Fruit fly (Drosophila melanogaster) whole organism, pupa: ENCODE measurements around the gene CG32301.

Source experiments
- CG12605 ChIP-seq: fragments of 200-800 bp; sonication (Bioruptor generic); IDR thresholded peaks from 2 replicates; pipeline ENCODE4 v1.3.6; 2022; ENCODE audit warnings: missing biosample characterization, missing genetic modification characterization
- CG14655 ChIP-seq: fragments of 200-800 bp; sonication (Bioruptor generic); optimal IDR thresholded peaks from 3 replicates; lab custom pipeline; 2017; ENCODE audit warnings: mild to moderate bottlenecking, missing biosample characterization, missing genetic modification reagents, missing genetic modification characterization
- CG32121 ChIP-seq: fragments of 200-800 bp; sonication (Bioruptor generic); IDR thresholded peaks from 2 replicates; pipeline ENCODE4 v1.3.6; 2022; ENCODE audit warnings: missing biosample characterization, missing genetic modification characterization
- CG8301 ChIP-seq: fragments of 200-800 bp; sonication (Bioruptor generic); optimal IDR thresholded peaks from 2 replicates; lab custom pipeline; 2018; ENCODE audit warnings: missing biosample characterization, mild to moderate bottlenecking, missing genetic modification characterization
- CG9948 ChIP-seq: fragments of 200-800 bp; sonication (Bioruptor generic); optimal IDR thresholded peaks from 2 replicates; lab custom pipeline; 2018; ENCODE audit warnings: missing biosample characterization, mild to moderate bottlenecking, missing genetic modification characterization, moderate library complexity
- Ets98B ChIP-seq: fragments of 200-800 bp; sonication (Bioruptor generic); IDR thresholded peaks from 2 replicates; pipeline ENCODE4 v1.3.6; 2022; ENCODE audit warnings: missing biosample characterization, missing genetic modification characterization
- Snoo ChIP-seq: fragments of 200-800 bp; sonication (Bioruptor generic); optimal IDR thresholded peaks from 3 replicates; lab custom pipeline; 2017; ENCODE audit warnings: missing biosample characterization, mild to moderate bottlenecking, missing genetic modification characterization, inconsistent platforms

- no peak for TF ChIP-seq CG9948
- no peak for TF ChIP-seq CG8301 (tag; lab: Kevin White, UChicago)
- TF ChIP-seq Snoo (tag; lab: Kevin White, UChicago), result no peak
- no peak for TF ChIP-seq Ets98B (GFP tag; lab: Robert Waterston, UW)
- no peak for TF ChIP-seq CG14655 (GFP tag; lab: Kevin White, UChicago)
- TF ChIP-seq CG32121 (GFP tag; lab: Robert Waterston, UW), result no peak
- TF ChIP-seq CG12605 (GFP tag; lab: Robert Waterston, UW), result no peak
Observed at dm6 chr3L:2276250-2276649, 32.0 kb downstream of the CG32301 start, which contains the start of gene yellow-g2.
